Fruit fly (Drosophila melanogaster) whole organism, embryonic: ENCODE data around the gene CG8312.

Source experiments
- BtbVII ChIP-seq: fragments of 200-800 bp; sonication (Bioruptor generic); optimal IDR thresholded peaks from 3 replicates; lab custom pipeline; 2017; ENCODE audit warnings: missing biosample characterization, mild to moderate bottlenecking, missing genetic modification characterization
- CG10209 ChIP-seq: fragments of 200-800 bp; sonication (Bioruptor generic); optimal IDR thresholded peaks from 3 replicates; lab custom pipeline; 2017; ENCODE audit warnings: missing biosample characterization, mild to moderate bottlenecking, missing genetic modification characterization, missing genetic modification reagents
- CG10267 ChIP-seq: fragments of 200-800 bp; sonication (Bioruptor generic); optimal IDR thresholded peaks from 2 replicates; lab custom pipeline; 2018; ENCODE audit warnings: missing biosample characterization, mild to moderate bottlenecking, missing genetic modification characterization, moderate library complexity
- CG10654 ChIP-seq: fragments of 200-800 bp; sonication (Bioruptor generic); optimal IDR thresholded peaks from 2 replicates; lab custom pipeline; 2016; ENCODE audit warnings: missing biosample characterization, missing genetic modification characterization
- CG11695 ChIP-seq: fragments of 200-800 bp; sonication (Bioruptor generic); IDR thresholded peaks from 3 replicates; pipeline ENCODE4 v1.3.6; 2022; ENCODE audit warnings: missing biosample characterization, missing genetic modification characterization
- CG12236 ChIP-seq: fragments of 200-800 bp; sonication (Bioruptor generic); optimal IDR thresholded peaks from 2 replicates; lab custom pipeline; 2016; ENCODE audit warnings: missing biosample characterization, missing genetic modification characterization
- CG12299 ChIP-seq: fragments of 200-800 bp; sonication (Bioruptor generic); optimal IDR thresholded peaks from 2 replicates; lab custom pipeline; 2018; ENCODE audit warnings: missing biosample characterization, mild to moderate bottlenecking, missing genetic modification characterization
- CG13123 ChIP-seq: fragments of 200-800 bp; sonication (Bioruptor generic); optimal IDR thresholded peaks from 2 replicates; lab custom pipeline; 2016; ENCODE audit warnings: missing biosample characterization, missing genetic modification characterization
- CG13624 ChIP-seq: fragments of 200-800 bp; sonication (Bioruptor generic); optimal IDR thresholded peaks from 2 replicates; lab custom pipeline; 2016; ENCODE audit warnings: missing biosample characterization, missing genetic modification characterization
- CG13894 ChIP-seq: fragments of 200-800 bp; sonication (Bioruptor generic); optimal IDR thresholded peaks from 3 replicates; lab custom pipeline; 2018; ENCODE audit warnings: missing biosample characterization, mild to moderate bottlenecking, missing genetic modification characterization, moderate library complexity
- CG1529 ChIP-seq: fragments of 200-800 bp; sonication (Bioruptor generic); optimal IDR thresholded peaks from 3 replicates; lab custom pipeline; 2018; ENCODE audit warnings: missing biosample characterization, missing genetic modification characterization
- CG15479 ChIP-seq: fragments of 200-800 bp; sonication (Bioruptor generic); optimal IDR thresholded peaks from 3 replicates; lab custom pipeline; 2019; ENCODE audit warnings: missing biosample characterization, mild to moderate bottlenecking, missing genetic modification characterization, moderate library complexity
- CG17568 ChIP-seq: fragments of 200-800 bp; sonication (Bioruptor generic); optimal IDR thresholded peaks from 2 replicates; lab custom pipeline; 2018; ENCODE audit warnings: missing biosample characterization, mild to moderate bottlenecking, missing genetic modification characterization, moderate library complexity
- CG17829 ChIP-seq: fragments of 200-800 bp; optimal IDR thresholded peaks from 2 replicates; lab custom pipeline; 2019; ENCODE audit warnings: missing biosample characterization, mild to moderate bottlenecking, missing genetic modification characterization, moderate library complexity
- CG18262 ChIP-seq: fragments of 200-800 bp; optimal IDR thresholded peaks from 3 replicates; lab custom pipeline; 2019; ENCODE audit warnings: missing biosample characterization, mild to moderate bottlenecking, missing genetic modification characterization, moderate library complexity
- CG2199 ChIP-seq: fragments of 200-800 bp; sonication (Bioruptor generic); IDR thresholded peaks from 3 replicates; pipeline ENCODE4 v1.3.6; 2022; ENCODE audit warnings: missing biosample characterization, missing genetic modification characterization
- CG3407 ChIP-seq: fragments of 200-800 bp; sonication (Bioruptor generic); optimal IDR thresholded peaks from 2 replicates; lab custom pipeline; 2018; ENCODE audit warnings: missing biosample characterization, mild to moderate bottlenecking, missing genetic modification characterization
- CG4282 ChIP-seq: fragments of 200-800 bp; sonication (Bioruptor generic); optimal IDR thresholded peaks from 2 replicates; lab custom pipeline; 2016; ENCODE audit warnings: missing biosample characterization, missing genetic modification characterization
- CG4820 ChIP-seq: fragments of 200-800 bp; sonication (Bioruptor generic); optimal IDR thresholded peaks from 3 replicates; lab custom pipeline; 2016; ENCODE audit warnings: missing biosample characterization, missing genetic modification characterization
- CG6791 ChIP-seq: fragments of 200-800 bp; sonication (Bioruptor generic); IDR thresholded peaks from 3 replicates; pipeline ENCODE4 v1.3.6; 2022; ENCODE audit warnings: missing biosample characterization, missing genetic modification characterization; ENCODE audit not compliant: partially characterized antibody
- CG7928 ChIP-seq: fragments of 200-800 bp; sonication (Bioruptor generic); optimal IDR thresholded peaks from 2 replicates; lab custom pipeline; 2017; ENCODE audit warnings: missing biosample characterization, mild to moderate bottlenecking, missing genetic modification characterization
- CG8281 ChIP-seq: fragments of 200-800 bp; sonication (Bioruptor generic); optimal IDR thresholded peaks from 2 replicates; lab custom pipeline; 2018; ENCODE audit warnings: missing biosample characterization, mild to moderate bottlenecking, missing genetic modification characterization, moderate library complexity
- CG9215 ChIP-seq: fragments of 200-800 bp; sonication (Bioruptor generic); IDR thresholded peaks from 2 replicates; pipeline ENCODE4 v1.3.6; 2022; ENCODE audit warnings: missing biosample characterization, missing genetic modification characterization
- CG9609 ChIP-seq: fragments of 200-800 bp; sonication (Bioruptor generic); optimal IDR thresholded peaks from 3 replicates; lab custom pipeline; 2016; ENCODE audit warnings: missing biosample characterization, missing genetic modification characterization
- ERR ChIP-seq: fragments of 200-800 bp; sonication (Bioruptor generic); optimal IDR thresholded peaks from 2 replicates; lab custom pipeline; 2016; ENCODE audit warnings: missing biosample characterization, missing genetic modification characterization
- HLH54F ChIP-seq: fragments of 200-800 bp; sonication (Bioruptor generic); optimal IDR thresholded peaks from 3 replicates; lab custom pipeline; 2016; ENCODE audit warnings: missing biosample characterization, missing genetic modification characterization
- HLHmδ ChIP-seq: fragments of 200-800 bp; sonication (Bioruptor generic); optimal IDR thresholded peaks from 2 replicates; lab custom pipeline; 2018; ENCODE audit warnings: missing biosample characterization, mild to moderate bottlenecking, missing genetic modification characterization, moderate library complexity
- Mrtf ChIP-seq: fragments of 200-800 bp; sonication (Bioruptor generic); IDR thresholded peaks from 3 replicates; pipeline ENCODE4 v1.3.6; 2022; ENCODE audit warnings: missing biosample characterization, missing genetic modification characterization
- NK7.1 ChIP-seq: fragments of 200-800 bp; sonication (Bioruptor generic); optimal IDR thresholded peaks from 3 replicates; lab custom pipeline; 2016; ENCODE audit warnings: missing biosample characterization, missing genetic modification characterization
- Ptx1 ChIP-seq: fragments of 200-800 bp; sonication (Bioruptor generic); IDR thresholded peaks from 2 replicates; pipeline ENCODE4 v1.3.6; 2022; ENCODE audit warnings: missing biosample characterization, missing genetic modification characterization
- Rfx ChIP-seq: fragments of 200-800 bp; sonication (Bioruptor generic); IDR thresholded peaks from 2 replicates; pipeline ENCODE4 v1.3.6; 2022; ENCODE audit warnings: missing biosample characterization, missing genetic modification characterization
- Sox100B ChIP-seq: fragments of 200-800 bp; sonication (Bioruptor generic); optimal IDR thresholded peaks from 3 replicates; lab custom pipeline; 2018; ENCODE audit warnings: missing biosample characterization, mild to moderate bottlenecking, missing genetic modification characterization
- chn ChIP-seq: fragments of 200-800 bp; sonication (Bioruptor generic); optimal IDR thresholded peaks from 2 replicates; lab custom pipeline; 2016; ENCODE audit warnings: missing biosample characterization, missing genetic modification characterization
- da ChIP-seq: fragments of 200-800 bp; sonication (Bioruptor generic); optimal IDR thresholded peaks from 2 replicates; lab custom pipeline; 2016; ENCODE audit warnings: missing biosample characterization, missing genetic modification characterization
- dysf ChIP-seq: fragments of 200-800 bp; sonication (Bioruptor generic); IDR thresholded peaks from 3 replicates; pipeline ENCODE4 v1.3.6; 2022; ENCODE audit warnings: missing biosample characterization, missing genetic modification characterization
- fd102C ChIP-seq: fragments of 200-800 bp; sonication (Bioruptor generic); optimal IDR thresholded peaks from 2 replicates; lab custom pipeline; 2018; ENCODE audit warnings: missing biosample characterization, mild to moderate bottlenecking, missing genetic modification characterization, moderate library complexity
- gce ChIP-seq: fragments of 200-800 bp; sonication (Bioruptor generic); IDR thresholded peaks from 3 replicates; pipeline ENCODE4 v1.3.6; 2022; ENCODE audit warnings: missing biosample characterization, missing genetic modification characterization
- kay ChIP-seq: fragments of 200-800 bp; sonication (Bioruptor generic); optimal IDR thresholded peaks from 2 replicates; lab custom pipeline; 2016; ENCODE audit warnings: missing biosample characterization, missing genetic modification characterization
- maf-S ChIP-seq: fragments of 200-800 bp; sonication (Bioruptor generic); optimal IDR thresholded peaks from 2 replicates; lab custom pipeline; 2016; ENCODE audit warnings: missing biosample characterization, missing genetic modification characterization
- nerfin-2 ChIP-seq: fragments of 200-800 bp; sonication (Bioruptor generic); IDR thresholded peaks from 2 replicates; pipeline ENCODE4 v1.3.6; 2022; ENCODE audit warnings: missing biosample characterization, missing genetic modification characterization; ENCODE audit not compliant: partially characterized antibody
- pita ChIP-seq: fragments of 200-800 bp; sonication (Bioruptor generic); optimal IDR thresholded peaks from 2 replicates; lab custom pipeline; 2017; ENCODE audit warnings: missing biosample characterization, mild to moderate bottlenecking, missing genetic modification characterization
- pros ChIP-seq: fragments of 200-800 bp; sonication (Bioruptor generic); optimal IDR thresholded peaks from 3 replicates; lab custom pipeline; 2019; ENCODE audit warnings: missing biosample characterization, mild to moderate bottlenecking, missing genetic modification characterization, moderate library complexity
- rib ChIP-seq: fragments of 200-800 bp; sonication (Bioruptor generic); IDR thresholded peaks from 2 replicates; pipeline ENCODE4 v1.3.6; 2022; ENCODE audit warnings: missing biosample characterization, missing genetic modification characterization
- sc ChIP-seq, 3 experiments: fragments of >200 bp in 2 of 3; fragments of 200-800 bp in 1 of 3; sonication (Bioruptor generic) in 1 of 3; optimal IDR thresholded peaks; 2 replicates in 2 of 3; 3 replicates in 1 of 3; lab custom pipeline; 2017; ENCODE audit warnings: mild to moderate bottlenecking in 1 of 3, missing biosample characterization in 1 of 3, missing genetic modification characterization in 1 of 3, missing genetic modification reagents in 1 of 3
- sqz ChIP-seq: fragments of 200-800 bp; sonication (Bioruptor generic); optimal IDR thresholded peaks from 3 replicates; lab custom pipeline; 2018; ENCODE audit warnings: missing biosample characterization, mild to moderate bottlenecking, missing genetic modification characterization
- tio ChIP-seq: fragments of 200-800 bp; sonication (Bioruptor generic); optimal IDR thresholded peaks from 2 replicates; lab custom pipeline; 2017; ENCODE audit warnings: missing biosample characterization, missing genetic modification characterization, inconsistent platforms
- unpg ChIP-seq: fragments of 200-800 bp; sonication (Bioruptor generic); optimal IDR thresholded peaks from 3 replicates; lab custom pipeline; 2018; ENCODE audit warnings: missing biosample characterization, mild to moderate bottlenecking, missing genetic modification characterization, moderate library complexity
- usp ChIP-seq: fragments of >200 bp; optimal IDR thresholded peaks from 2 replicates; lab custom pipeline; 2017; ENCODE audit warnings: missing biosample characterization, missing genetic modification characterization
- wor ChIP-seq: fragments of 200-800 bp; sonication (Bioruptor generic); IDR thresholded peaks from 2 replicates; pipeline ENCODE4 v1.3.6; 2022; ENCODE audit warnings: missing biosample characterization, missing genetic modification characterization
- z ChIP-seq: fragments of 200-800 bp; sonication (Bioruptor generic); IDR thresholded peaks from 3 replicates; pipeline ENCODE4 v1.3.6; 2022; ENCODE audit warnings: missing biosample characterization, missing genetic modification characterization
- zen ChIP-seq: fragments of 200-800 bp; sonication (Bioruptor generic); optimal IDR thresholded peaks from 3 replicates; lab custom pipeline; 2018; ENCODE audit warnings: missing biosample characterization, mild to moderate bottlenecking, missing genetic modification characterization, moderate library complexity

Gene CG8312

dm6 chr3R:9598099-9598498, 7.0 kb downstream of the CG8312 start (continued):
- TF ChIP-seq CG8281 (no peak), CG17568 (GFP tag; lab: Kevin White, UChicago) (no peak), CG10654 (GFP tag; lab: Kevin White, UChicago) (peak; percentile 21), CG3407 (GFP tag; lab: Kevin White, UChicago) (peak; percentile 54), kay (GFP tag; lab: Kevin White, UChicago) (no peak), fd102C (GFP tag; lab: Kevin White, UChicago) (no peak), CG10209 (GFP tag; lab: Kevin White, UChicago) (peak; percentile 58), CG2199 (GFP tag; lab: Robert Waterston, UW) (no peak), CG4820 (GFP tag; lab: Kevin White, UChicago) (peak; percentile 71), zen (peak; percentile 64), CG17829 (tag; lab: Kevin White, UChicago) (peak; percentile 68), Ptx1 (GFP tag; lab: Robert Waterston, UW) (peak; percentile 54), unpg (GFP tag; lab: Kevin White, UChicago) (peak; percentile 63), CG10267 (tag; lab: Kevin White, UChicago) (peak; percentile 45), CG4282 (GFP tag; lab: Kevin White, UChicago) (no peak), sqz (no peak), CG11695 (GFP tag; lab: Robert Waterston, UW) (0 out of 3 replicates have a peak, but pooled peaks have one; percentile 12), CG13123 (GFP tag; lab: Kevin White, UChicago) (no peak), CG12299 (tag; lab: Kevin White, UChicago) (no peak), chn (GFP tag; lab: Kevin White, UChicago) (peak; percentile 39), rib (GFP tag; lab: Robert Waterston, UW) (no peak), CG7928 (GFP tag; lab: Kevin White, UChicago) (no peak), usp (GFP tag; lab: Kevin White, UChicago) (no peak), CG9215 (no peak), z (GFP tag; lab: Robert Waterston, UW) (no peak), HLH54F (GFP tag; lab: Kevin White, UChicago) (no peak), Sox100B (GFP tag; lab: Kevin White, UChicago) (peak; percentile 39), pros (GFP tag; lab: Kevin White, UChicago) (no peak), CG9609 (no peak), da (GFP tag; lab: Kevin White, UChicago) (no peak), NK7.1 (GFP tag; lab: Kevin White, UChicago) (no peak), CG6791 (GFP tag; lab: Robert Waterston, UW) (no peak), CG13624 (GFP tag; lab: Kevin White, UChicago) (no peak), maf-S (GFP tag; lab: Kevin White, UChicago) (peak; percentile 9), CG1529 (GFP tag; lab: Kevin White, UChicago) (peak; percentile 52), nerfin-2 (GFP tag; lab: Robert Waterston, UW) (no peak), CG18262 (peak; percentile 64), sc (optimal IDR thresholded peaks at IDR 0.05; lab: Kevin White, UChicago) (no peak), sc (GFP tag; optimal IDR thresholded peaks at IDR 0.05; lab: Kevin White, UChicago) (peak; percentile 38), pita (GFP tag; lab: Kevin White, UChicago) (no peak), CG13894 (tag; lab: Kevin White, UChicago) (no peak), Rfx (GFP tag; lab: Robert Waterston, UW) (no peak), CG12236 (peak; percentile 26), ERR (GFP tag; lab: Kevin White, UChicago) (no peak), tio (GFP tag; lab: Kevin White, UChicago) (peak; percentile 29), gce (GFP tag; lab: Robert Waterston, UW) (no peak), BtbVII (no peak), dysf (GFP tag; lab: Robert Waterston, UW) (peak; percentile 55; the same call in 1 of the 3 replicates), wor (GFP tag; lab: Robert Waterston, UW) (0 out of 2 replicates have a peak, but pooled peaks have one; percentile 23), HLHmδ (no peak), Mrtf (GFP tag; lab: Robert Waterston, UW) (0 out of 3 replicates have a peak, but pooled peaks have one; percentile 18), CG15479 (GFP tag; lab: Kevin White, UChicago) (no peak)
